Worm (Caenorhabditis elegans) whole organism, L2 larva: ENCODE results near the gene C02F5.2.
A peak's percentile ranks its signal among the peaks of the same experiment; 100 is the strongest.

ENCODE experiments used
- C34F6.9 ChIP-seq: fragments of 150-350 bp; optimal IDR thresholded peaks from 2 replicates; lab custom pipeline; 2014; ENCODE audit warnings: missing biosample characterization, missing genetic modification characterization
- F13H6.1 ChIP-seq: sonication (generic microtip); optimal IDR thresholded peaks from 2 replicates; lab custom pipeline; 2016; ENCODE audit warnings: missing genetic modification characterization, missing compliant biosample characterization
- R02D3.7 ChIP-seq: fragments of 150-350 bp; optimal IDR thresholded peaks from 2 replicates; lab custom pipeline; 2014; ENCODE audit warnings: missing biosample characterization, missing genetic modification characterization
- Y55F3AM.14 ChIP-seq: fragments of 200-800 bp; sonication (Bioruptor generic); optimal IDR thresholded peaks from 2 replicates; lab custom pipeline; 2018; ENCODE audit warnings: mild to moderate bottlenecking, missing genetic modification characterization, missing compliant biosample characterization
- ZK546.5 ChIP-seq: sonication (generic microtip); optimal IDR thresholded peaks from 2 replicates; lab custom pipeline; 2017; ENCODE audit warnings: missing biosample characterization, missing genetic modification characterization
- alr-1 ChIP-seq: fragments of 150-350 bp; optimal IDR thresholded peaks from 2 replicates; lab custom pipeline; 2014; ENCODE audit warnings: missing biosample characterization, missing genetic modification characterization
- aly-2 ChIP-seq: fragments of 150-350 bp; optimal IDR thresholded peaks from 2 replicates; lab custom pipeline; 2014; ENCODE audit warnings: missing biosample characterization, missing genetic modification characterization
- ama-1 ChIP-seq: fragments of 150-350 bp; optimal IDR thresholded peaks from 2 replicates; lab custom pipeline; 2018; ENCODE audit warnings: inconsistent platforms
- blmp-1 ChIP-seq: sonication (generic microtip); optimal IDR thresholded peaks from 2 replicates; lab custom pipeline; 2017; ENCODE audit warnings: missing genetic modification characterization, mild to moderate bottlenecking, missing compliant biosample characterization, antibody characterized with exemption, moderate library complexity; ENCODE audit not compliant: insufficient read depth
- ceh-16 ChIP-seq: fragments of 150-350 bp; optimal IDR thresholded peaks from 2 replicates; lab custom pipeline; 2014; ENCODE audit warnings: missing biosample characterization, missing genetic modification characterization
- ceh-82 ChIP-seq: fragments of 150-350 bp; optimal IDR thresholded peaks from 2 replicates; lab custom pipeline; 2014; ENCODE audit warnings: missing biosample characterization, missing genetic modification characterization
- crh-2 ChIP-seq: sonication (generic microtip); optimal IDR thresholded peaks from 2 replicates; lab custom pipeline; 2017; ENCODE audit warnings: missing biosample characterization, missing genetic modification characterization
- dmd-4 ChIP-seq: sonication (generic microtip); optimal IDR thresholded peaks from 2 replicates; lab custom pipeline; 2017; ENCODE audit warnings: missing biosample characterization, missing genetic modification characterization
- egl-27 ChIP-seq: sonication (generic microtip); optimal IDR thresholded peaks from 3 replicates; lab custom pipeline; 2017; ENCODE audit warnings: missing biosample characterization, missing genetic modification reagents, missing genetic modification characterization
- elt-1 ChIP-seq: fragments of 150-350 bp; optimal IDR thresholded peaks from 2 replicates; lab custom pipeline; 2014; ENCODE audit warnings: missing biosample characterization, missing genetic modification characterization
- elt-3 ChIP-seq: sonication (generic microtip); optimal IDR thresholded peaks from 2 replicates; lab custom pipeline; 2017; ENCODE audit warnings: missing biosample characterization, missing genetic modification characterization
- fos-1 ChIP-seq: fragments of 150-350 bp; optimal IDR thresholded peaks from 2 replicates; lab custom pipeline; 2014; ENCODE audit warnings: missing biosample characterization, missing genetic modification characterization
- gmeb-1 ChIP-seq: fragments of 150-350 bp; optimal IDR thresholded peaks from 2 replicates; lab custom pipeline; 2014; ENCODE audit warnings: missing biosample characterization, missing genetic modification characterization
- lin-11 ChIP-seq: fragments of 150-350 bp; sonication (generic microtip); optimal IDR thresholded peaks from 2 replicates; lab custom pipeline; 2014; ENCODE audit warnings: missing biosample characterization, missing genetic modification characterization, inconsistent platforms, mixed read lengths
- lin-13 ChIP-seq: fragments of 150-350 bp; optimal IDR thresholded peaks from 2 replicates; lab custom pipeline; 2014; ENCODE audit warnings: missing biosample characterization, missing genetic modification reagents, missing genetic modification characterization
- lin-39 ChIP-seq: fragments of 150-350 bp; optimal IDR thresholded peaks from 2 replicates; lab custom pipeline; 2014; ENCODE audit warnings: missing biosample characterization, missing genetic modification reagents, missing genetic modification characterization
- lsy-2 ChIP-seq, 2 experiments: fragments of 150-350 bp in 1 of 2; sonication (generic microtip) in 1 of 2; optimal IDR thresholded peaks; 2 replicates each; lab custom pipeline; 2014 to 2017; ENCODE audit warnings: missing biosample characterization in 2 of 2, missing genetic modification characterization in 2 of 2
- mab-5 ChIP-seq: fragments of 150-350 bp; optimal IDR thresholded peaks from 2 replicates; lab custom pipeline; 2014; ENCODE audit warnings: missing biosample characterization, missing genetic modification characterization
- mbf-1 ChIP-seq: sonication (generic microtip); optimal IDR thresholded peaks from 2 replicates; lab custom pipeline; 2017; ENCODE audit warnings: missing biosample characterization, missing genetic modification characterization
- mdl-1 ChIP-seq, 2 experiments: fragments of 150-350 bp in 1 of 2; sonication (generic microtip) in 1 of 2; optimal IDR thresholded peaks; 2 replicates each; lab custom pipeline; 2017; ENCODE audit warnings: missing biosample characterization in 2 of 2, missing genetic modification characterization in 2 of 2
- nhr-10 ChIP-seq: sonication (generic microtip); optimal IDR thresholded peaks from 2 replicates; lab custom pipeline; 2017; ENCODE audit warnings: missing biosample characterization, missing genetic modification characterization
- nhr-11 ChIP-seq: fragments of 150-350 bp; optimal IDR thresholded peaks from 2 replicates; lab custom pipeline; 2014; ENCODE audit warnings: missing biosample characterization, missing genetic modification characterization
- nhr-12 ChIP-seq: fragments of 150-350 bp; optimal IDR thresholded peaks from 2 replicates; lab custom pipeline; 2014; ENCODE audit warnings: missing biosample characterization, missing genetic modification characterization
- nhr-129 ChIP-seq: fragments of 150-350 bp; optimal IDR thresholded peaks from 2 replicates; lab custom pipeline; 2014; ENCODE audit warnings: missing biosample characterization, missing genetic modification characterization
- nhr-21 ChIP-seq: fragments of 150-350 bp; optimal IDR thresholded peaks from 2 replicates; lab custom pipeline; 2014; ENCODE audit warnings: missing biosample characterization, missing genetic modification characterization
- nhr-23 ChIP-seq: fragments of 150-350 bp; optimal IDR thresholded peaks from 2 replicates; lab custom pipeline; 2014; ENCODE audit warnings: missing biosample characterization, missing genetic modification reagents, missing genetic modification characterization
- nhr-237 ChIP-seq: fragments of 150-350 bp; optimal IDR thresholded peaks from 2 replicates; lab custom pipeline; 2014; ENCODE audit warnings: missing biosample characterization, missing genetic modification characterization
- nhr-25 ChIP-seq: fragments of 150-350 bp; sonication (generic microtip); optimal IDR thresholded peaks from 3 replicates; lab custom pipeline; 2014; ENCODE audit warnings: missing biosample characterization, missing genetic modification characterization
- nhr-6 ChIP-seq: fragments of 150-350 bp; optimal IDR thresholded peaks from 2 replicates; lab custom pipeline; 2014; ENCODE audit warnings: missing biosample characterization, missing genetic modification characterization
- nhr-77 ChIP-seq: fragments of 150-350 bp; optimal IDR thresholded peaks from 2 replicates; lab custom pipeline; 2014; ENCODE audit warnings: missing biosample characterization, missing genetic modification characterization
- peb-1 ChIP-seq: fragments of 150-350 bp; optimal IDR thresholded peaks from 2 replicates; lab custom pipeline; 2014; ENCODE audit warnings: missing biosample characterization, missing genetic modification characterization
- sem-4 ChIP-seq: fragments of 150-350 bp; optimal IDR thresholded peaks from 2 replicates; lab custom pipeline; 2014; ENCODE audit warnings: missing biosample characterization, missing genetic modification reagents, missing genetic modification characterization
- skn-1 ChIP-seq: sonication (generic microtip); optimal IDR thresholded peaks from 2 replicates; lab custom pipeline; 2017; ENCODE audit warnings: missing biosample characterization, missing genetic modification characterization
- sma-3 ChIP-seq: sonication (generic microtip); optimal IDR thresholded peaks from 2 replicates; lab custom pipeline; 2016; ENCODE audit warnings: missing genetic modification reagents, missing genetic modification characterization, missing compliant biosample characterization
- sma-9 ChIP-seq, 2 experiments: fragments of 150-350 bp in 1 of 2; sonication (generic microtip) in 1 of 2; optimal IDR thresholded peaks; 2 replicates each; lab custom pipeline; 2014 to 2016; ENCODE audit warnings: missing genetic modification characterization in 2 of 2, mild to moderate bottlenecking in 1 of 2, missing biosample characterization in 1 of 2, missing compliant biosample characterization in 1 of 2, missing genetic modification reagents in 1 of 2, moderate library complexity in 1 of 2
- snpc-4 ChIP-seq: fragments of 150-350 bp; optimal IDR thresholded peaks from 2 replicates; lab custom pipeline; 2014; ENCODE audit warnings: missing biosample characterization, missing genetic modification characterization
- unc-39 ChIP-seq: fragments of 150-350 bp; optimal IDR thresholded peaks from 2 replicates; lab custom pipeline; 2014; ENCODE audit warnings: missing biosample characterization, missing genetic modification characterization
- unc-55 ChIP-seq: fragments of 150-350 bp; sonication (generic microtip); optimal IDR thresholded peaks from 3 replicates; lab custom pipeline; 2014; ENCODE audit warnings: missing biosample characterization, missing genetic modification reagents, missing genetic modification characterization
- unc-62 ChIP-seq: fragments of 150-350 bp; optimal IDR thresholded peaks from 2 replicates; lab custom pipeline; 2014; ENCODE audit warnings: missing biosample characterization, missing genetic modification reagents, missing genetic modification characterization
- zag-1 ChIP-seq: fragments of 150-350 bp; optimal IDR thresholded peaks from 2 replicates; lab custom pipeline; 2014; ENCODE audit warnings: missing biosample characterization, missing genetic modification characterization
- ztf-1 ChIP-seq: fragments of 200-800 bp; sonication (Bioruptor generic); conservative IDR thresholded peaks from 2 replicates; pipeline ENCODE4 v1.3.6; 2022; ENCODE audit warnings: missing genetic modification characterization, missing compliant biosample characterization
- ztf-11 ChIP-seq: sonication (generic microtip); optimal IDR thresholded peaks from 2 replicates; lab custom pipeline; 2017; ENCODE audit warnings: missing biosample characterization, missing genetic modification characterization
- ztf-4 ChIP-seq: fragments of 150-350 bp; optimal IDR thresholded peaks from 2 replicates; lab custom pipeline; 2014; ENCODE audit warnings: missing biosample characterization, missing genetic modification characterization

C02F5.2 gene

ce11 chrIII:8228916-8229315, 20.5 kb upstream of the C02F5.2 start:
- TF ChIP-seq nhr-25 (tag; lab: Kevin White, UChicago) = peak; percentile 44
- no peak for TF ChIP-seq unc-39 (tag; lab: Kevin White, UChicago)
- TF ChIP-seq nhr-12 (tag; lab: Kevin White, UChicago) = no peak
- no peak for TF ChIP-seq lin-11 (tag; lab: Kevin White, UChicago)

- TF ChIP-seq nhr-11 (tag; lab: Kevin White, UChicago) (no peak), ztf-11 (no peak), sma-3 (GFP tag; lab: Kevin White, UChicago) (no peak), nhr-21 (tag; lab: Kevin White, UChicago) (no peak), ZK546.5 (no peak), nhr-129 (tag; lab: Kevin White, UChicago) (peak; percentile 2), crh-2 (tag; lab: Kevin White, UChicago) (peak; percentile 42), nhr-237 (tag; lab: Kevin White, UChicago) (no peak), mbf-1 (tag; lab: Kevin White, UChicago) (no peak), zag-1 (tag; lab: Kevin White, UChicago) (no peak), sma-9 (GFP tag; optimal IDR thresholded peaks at IDR 0.05; lab: Kevin White, UChicago) (peak; percentile 8), sma-9 (tag; optimal IDR thresholded peaks at IDR 0.05; lab: Kevin White, UChicago) (no peak), peb-1 (tag; lab: Kevin White, UChicago) (no peak), unc-39 (tag; lab: Kevin White, UChicago) (no peak), lin-11 (tag; lab: Kevin White, UChicago) (no peak), fos-1 (tag; lab: Kevin White, UChicago) (no peak), elt-1 (tag; lab: Kevin White, UChicago) (no peak), egl-27 (no peak), lin-39 (tag; lab: Kevin White, UChicago) (no peak), nhr-6 (peak; percentile 41), unc-55 (GFP tag; lab: Kevin White, UChicago) (no peak), sem-4 (no peak), ztf-4 (tag; lab: Kevin White, UChicago) (no peak), mab-5 (no peak), elt-3 (no peak), skn-1 (no peak), ceh-82 (tag; lab: Kevin White, UChicago) (no peak), nhr-25 (tag; lab: Kevin White, UChicago) (no peak), R02D3.7 (tag; lab: Kevin White, UChicago) (no peak), nhr-23 (tag; lab: Kevin White, UChicago) (no peak), alr-1 (tag; lab: Kevin White, UChicago) (no peak), nhr-10 (tag; lab: Kevin White, UChicago) (no peak), ceh-16 (tag; lab: Kevin White, UChicago) (no peak), nhr-77 (tag; lab: Kevin White, UChicago) (no peak), blmp-1 (no peak), aly-2 (no peak), unc-62 (GFP tag; lab: Kevin White, UChicago) (no peak), Y55F3AM.14 (GFP tag; lab: Kevin White, UChicago) (no peak), ama-1 (lab: Kevin White, UChicago) (no peak), snpc-4 (no peak), lin-13 (no peak), lsy-2 (tag; optimal IDR thresholded peaks at IDR 0.05; lab: Kevin White, UChicago) (peak in 1 of 2 experiments; percentile 57), mdl-1 (tag; optimal IDR thresholded peaks at IDR 0.05; lab: Kevin White, UChicago) (no peak), F13H6.1 (tag; lab: Kevin White, UChicago) (no peak), gmeb-1 (tag; lab: Kevin White, UChicago) (no peak), ztf-1 (GFP tag; lab: Robert Waterston, UW) (no peak), dmd-4 (tag; lab: Kevin White, UChicago) (no peak), C34F6.9 (tag; lab: Kevin White, UChicago) (peak; percentile 48), nhr-12 (tag; lab: Kevin White, UChicago) (no peak)
- TF ChIP-seq, all 48 proteins: peak for 6
Observed at ce11 chrIII:8229480-8229879, 19.9 kb upstream of the C02F5.2 start.
